Fruit fly (Drosophila melanogaster): ENCODE results near the gene sbm.

The sbm gene

DNA sequence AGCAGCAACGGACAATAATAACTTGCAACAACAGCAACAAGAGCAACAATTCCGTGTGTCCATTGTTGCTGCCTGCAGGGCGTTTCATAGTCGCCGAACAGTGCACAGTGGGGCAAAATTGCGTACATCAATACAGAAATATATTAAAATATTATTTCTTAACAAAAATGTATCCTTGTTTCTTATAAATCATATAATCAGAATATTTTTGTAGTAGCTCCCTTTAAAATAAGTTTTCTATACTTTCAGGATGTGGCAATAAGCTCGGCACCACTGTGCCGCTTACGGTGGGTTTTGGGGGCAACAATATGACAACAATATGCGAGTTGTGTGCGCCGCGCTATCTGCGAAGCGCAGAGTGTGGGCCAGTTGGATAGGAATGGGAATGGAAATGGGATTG, 9.9 kb upstream of the sbm start (continued):
- no peak for TF ChIP-seq Usf (GFP tag; optimal IDR thresholded peaks at IDR 0.05)
- TF ChIP-seq CG7745 (tag; optimal IDR thresholded peaks at IDR 0.05), result no peak
- peak; percentile 35 for TF ChIP-seq CG1233 (GFP tag; optimal IDR thresholded peaks at IDR 0.05)
- peak; percentile 52 for TF ChIP-seq Dek (tag; optimal IDR thresholded peaks at IDR 0.05)
- TF ChIP-seq CG33213 (GFP tag; optimal IDR thresholded peaks at IDR 0.05), result no peak
- TF ChIP-seq CG4707 (GFP tag; optimal IDR thresholded peaks at IDR 0.05), result peak; percentile 76
- peak; percentile 53 for TF ChIP-seq slbo (GFP tag; IDR thresholded peaks at IDR 0.05)
- peak; percentile 69 for TF ChIP-seq Rx (GFP tag; IDR thresholded peaks at IDR 0.05)
- no peak for TF ChIP-seq Stat92E (GFP tag; optimal IDR thresholded peaks at IDR 0.05)
- TF ChIP-seq pan (optimal IDR thresholded peaks at IDR 0.05), result no peak
- peak in 1 of 2 experiments; percentile 87 for TF ChIP-seq pan (GFP tag; optimal IDR thresholded peaks at IDR 0.05 in 1 of 2, IDR thresholded peaks at IDR 0.05 in 1 of 2)
- peak; percentile 34 for TF ChIP-seq Max (GFP tag; optimal IDR thresholded peaks at IDR 0.05)
- TF ChIP-seq CG12071 (GFP tag; optimal IDR thresholded peaks at IDR 0.05), result peak; percentile 59
- peak; percentile 91 for TF ChIP-seq CG2712 (tag; optimal IDR thresholded peaks at IDR 0.05)
- TF ChIP-seq amos (GFP tag; IDR thresholded peaks at IDR 0.05; ENCODE audit: partially characterized antibody), result no peak
- TF ChIP-seq CG4730 (GFP tag; IDR thresholded peaks at IDR 0.05), result peak; percentile 65
- TF ChIP-seq CG2875 (GFP tag; optimal IDR thresholded peaks at IDR 0.05), result peak; percentile 80
- no peak for TF ChIP-seq BEAF-32 (GFP tag; optimal IDR thresholded peaks at IDR 0.05)
- TF ChIP-seq CG14710 (tag; optimal IDR thresholded peaks at IDR 0.05), result peak; percentile 81
- TF ChIP-seq CG9876 (GFP tag; optimal IDR thresholded peaks at IDR 0.05), result no peak
- peak; percentile 59 for TF ChIP-seq CG9437 (GFP tag; optimal IDR thresholded peaks at IDR 0.05)
- no peak for TF ChIP-seq yki (optimal IDR thresholded peaks at IDR 0.05)
- no peak for TF ChIP-seq Tbp (GFP tag; optimal IDR thresholded peaks at IDR 0.05)
- TF ChIP-seq otp (GFP tag; IDR thresholded peaks at IDR 0.05), result peak; percentile 82
- TF ChIP-seq ab (GFP tag; optimal IDR thresholded peaks at IDR 0.05), result no peak
- no peak for TF ChIP-seq CG3163 (GFP tag; optimal IDR thresholded peaks at IDR 0.05)
- no peak for TF ChIP-seq Bdp1 (GFP tag; optimal IDR thresholded peaks at IDR 0.05)
- no peak for TF ChIP-seq Neu2 (GFP tag; optimal IDR thresholded peaks at IDR 0.05; ENCODE audit: borderline replicate concordance)
- TF ChIP-seq CG11247 (GFP tag; IDR thresholded peaks at IDR 0.05), result peak; percentile 70
- peak; percentile 21 for TF ChIP-seq CG15514 (GFP tag; optimal IDR thresholded peaks at IDR 0.05)
- peak; percentile 81 for TF ChIP-seq Asciz (GFP tag; optimal IDR thresholded peaks at IDR 0.05)
- peak; percentile 82 for TF ChIP-seq CG13424 (tag; optimal IDR thresholded peaks at IDR 0.05)
- peak; percentile 79 for TF ChIP-seq E2f1 (GFP tag; IDR thresholded peaks at IDR 0.05)
- TF ChIP-seq HHEX (GFP tag; optimal IDR thresholded peaks at IDR 0.05), result peak; percentile 76
- TF ChIP-seq ham (GFP tag; IDR thresholded peaks at IDR 0.05), result no peak
- TF ChIP-seq CG9727 (GFP tag; optimal IDR thresholded peaks at IDR 0.05), result peak; percentile 73
- TF ChIP-seq TFAM (GFP tag; optimal IDR thresholded peaks at IDR 0.05), result peak; percentile 43
- TF ChIP-seq eve (GFP tag; optimal IDR thresholded peaks at IDR 0.05), result peak in 1 of 2 experiments; percentile 83
- peak; percentile 74 for TF ChIP-seq CG15696 (tag; optimal IDR thresholded peaks at IDR 0.05)
- peak; percentile 37 for TF ChIP-seq wek (GFP tag; optimal IDR thresholded peaks at IDR 0.05)
- TF ChIP-seq dan (GFP tag; IDR thresholded peaks at IDR 0.05), result peak; percentile 31; the same call in 1 of the 2 replicates
- peak; percentile 89 for TF ChIP-seq Blimp-1 (GFP tag; optimal IDR thresholded peaks at IDR 0.05)
- no peak for TF ChIP-seq tll (GFP tag; optimal IDR thresholded peaks at IDR 0.05)
- TF ChIP-seq abd-A (tag; optimal IDR thresholded peaks at IDR 0.05), result no peak
- TF ChIP-seq psq (GFP tag; optimal IDR thresholded peaks at IDR 0.05), result no peak
- TF ChIP-seq pzg (GFP tag; optimal IDR thresholded peaks at IDR 0.05), result no peak
- TF ChIP-seq en (GFP tag; optimal IDR thresholded peaks at IDR 0.05), result no peak
- peak; percentile 76 for TF ChIP-seq stc (GFP tag; IDR thresholded peaks at IDR 0.05)
- no peak for TF ChIP-seq sc (optimal IDR thresholded peaks at IDR 0.05)
- peak; percentile 71 for TF ChIP-seq sc (GFP tag; optimal IDR thresholded peaks at IDR 0.05)
- peak; percentile 75 for TF ChIP-seq row (GFP tag; IDR thresholded peaks at IDR 0.05)
